Fruit fly (Drosophila melanogaster): ENCODE results near the gene ClpX.

Gene ClpX

dm6 chr3R:19879470-19880052 is 23.9 kb downstream of the ClpX start, which contains the start of gene Ask1:
Gene Ask1 (plus strand): TSS chr3R:19879719.
- no peak for TF ChIP-seq Sox14 (GFP tag; optimal IDR thresholded peaks at IDR 0.05)
- peak; percentile 16 for TF ChIP-seq CG6854 (GFP tag; optimal IDR thresholded peaks at IDR 0.05)
- TF ChIP-seq CG31627 (GFP tag; optimal IDR thresholded peaks at IDR 0.05) = no peak
- TF ChIP-seq fkh (GFP tag; optimal IDR thresholded peaks at IDR 0.05) = peak; percentile 20

dm6 chr3R:19877427-19878076 is 25.9 kb downstream of the ClpX start, which contains the start of the genes CG17186 and Arc42:
Gene CG17186 (minus strand): TSS chr3R:19877514.
Gene Arc42 (plus strand): TSS chr3R:19877737.
- no peak for TF ChIP-seq CG34406 (GFP tag; optimal IDR thresholded peaks at IDR 0.05)
- TF ChIP-seq Sox102F (GFP tag; optimal IDR thresholded peaks at IDR 0.05) = peak; percentile 13
- TF ChIP-seq CG8119 (GFP tag; IDR thresholded peaks at IDR 0.05) = no peak
- peak; percentile 41; the same call in 1 of the 3 replicates for TF ChIP-seq eg (GFP tag; IDR thresholded peaks at IDR 0.05)
- no peak for TF ChIP-seq Lpt (GFP tag; optimal IDR thresholded peaks at IDR 0.05)
- peak; percentile 23 for TF ChIP-seq dsx (GFP tag; optimal IDR thresholded peaks at IDR 0.05; ENCODE audit: poor library complexity, severe bottlenecking)
- no peak for TF ChIP-seq fd59A (GFP tag; optimal IDR thresholded peaks at IDR 0.05)
- TF ChIP-seq fkh (GFP tag; optimal IDR thresholded peaks at IDR 0.05) = peak; percentile 43
- TF ChIP-seq achi (GFP tag; optimal IDR thresholded peaks at IDR 0.05) = peak; percentile 2
- TF ChIP-seq salr (GFP tag; optimal IDR thresholded peaks at IDR 0.05) = no peak
- no peak for TF ChIP-seq Sox15 (GFP tag; optimal IDR thresholded peaks at IDR 0.05)
- TF ChIP-seq CG6808 (GFP tag; optimal IDR thresholded peaks at IDR 0.05) = peak; percentile 79
- peak; percentile 30 for TF ChIP-seq CG8319 (GFP tag; optimal IDR thresholded peaks at IDR 0.05)
- no peak for TF ChIP-seq CG11294 (GFP tag; IDR thresholded peaks at IDR 0.05)
- peak; percentile 45 for TF ChIP-seq Eip75B (GFP tag; optimal IDR thresholded peaks at IDR 0.05)
- peak; percentile 10 for TF ChIP-seq CG1621 (tag; optimal IDR thresholded peaks at IDR 0.05)
- TF ChIP-seq vri (GFP tag; optimal IDR thresholded peaks at IDR 0.05) = peak; percentile 39
- TF ChIP-seq OdsH (GFP tag; optimal IDR thresholded peaks at IDR 0.05) = peak; percentile 41
- TF ChIP-seq CG11902 (GFP tag; optimal IDR thresholded peaks at IDR 0.05) = no peak
- TF ChIP-seq CG10631 (GFP tag; optimal IDR thresholded peaks at IDR 0.05) = no peak
- TF ChIP-seq pdm3 (GFP tag; optimal IDR thresholded peaks at IDR 0.05) = no peak
- no peak for TF ChIP-seq dac (GFP tag; optimal IDR thresholded peaks at IDR 0.05)
- peak; percentile 6 for TF ChIP-seq Hr39 (GFP tag; optimal IDR thresholded peaks at IDR 0.05)
- TF ChIP-seq Ets21C (GFP tag; optimal IDR thresholded peaks at IDR 0.05) = no peak
- peak; percentile 62 for TF ChIP-seq CG16779 (tag; optimal IDR thresholded peaks at IDR 0.05)
- TF ChIP-seq lz (GFP tag; optimal IDR thresholded peaks at IDR 0.05) = peak; percentile 46
- peak; percentile 47 for TF ChIP-seq CG6854 (GFP tag; optimal IDR thresholded peaks at IDR 0.05)
- peak; percentile 72 for TF ChIP-seq Eip78C (GFP tag)
- TF ChIP-seq Blimp-1 (GFP tag; optimal IDR thresholded peaks at IDR 0.05) = no peak
- TF ChIP-seq CG9139 (GFP tag; optimal IDR thresholded peaks at IDR 0.05) = peak; percentile 84
- TF ChIP-seq spab (GFP tag; optimal IDR thresholded peaks at IDR 0.05) = peak; percentile 43
- TF ChIP-seq Ets96B (tag; optimal IDR thresholded peaks at IDR 0.05) = no peak
- peak; percentile 26 for TF ChIP-seq CG10669 (GFP tag; optimal IDR thresholded peaks at IDR 0.05)
- TF ChIP-seq CG15336 (GFP tag; IDR thresholded peaks at IDR 0.05) = 0 out of 2 replicates have a peak, but pooled peaks have one; percentile 15
- TF ChIP-seq esn (GFP tag; optimal IDR thresholded peaks at IDR 0.05) = peak; percentile 42
- peak; percentile 28 for TF ChIP-seq Sox14 (GFP tag; optimal IDR thresholded peaks at IDR 0.05)
- peak; percentile 1 for TF ChIP-seq CG31627 (GFP tag; optimal IDR thresholded peaks at IDR 0.05)
- TF ChIP-seq net (GFP tag; optimal IDR thresholded peaks at IDR 0.05) = peak; percentile 3
- no peak for TF ChIP-seq Eip93F (GFP tag; optimal IDR thresholded peaks at IDR 0.05)
- TF ChIP-seq Hr4 (GFP tag; optimal IDR thresholded peaks at IDR 0.05) = peak; percentile 15
- no peak for TF ChIP-seq Gug (GFP tag; IDR thresholded peaks at IDR 0.05)
- TF ChIP-seq CG3919 (GFP tag; optimal IDR thresholded peaks at IDR 0.05) = peak; percentile 17
- TF ChIP-seq Smox (GFP tag; optimal IDR thresholded peaks at IDR 0.05) = peak; percentile 33
- TF ChIP-seq acj6 (GFP tag; optimal IDR thresholded peaks at IDR 0.05) = peak; percentile 19
- peak; percentile 28 for TF ChIP-seq cyc (GFP tag; optimal IDR thresholded peaks at IDR 0.05)
- TF ChIP-seq CG7368 (GFP tag; optimal IDR thresholded peaks at IDR 0.05) = no peak
- peak; percentile 85 to 87 for TF ChIP-seq ss (GFP tag; optimal IDR thresholded peaks at IDR 0.05)

All from whole organism, prepupa.